Worm (Caenorhabditis elegans): ENCODE measurements around the gene gcy-13.

- TF ChIP-seq jun-1 (tag; optimal IDR thresholded peaks at IDR 0.05) (no peak), zip-4 (GFP tag; optimal IDR thresholded peaks at IDR 0.05) (no peak)
Observed at ce11 chrV:12331820-12332219, 37.5 kb downstream of the gcy-13 start.

Measured in whole organism, L1 larva.